Fruit fly (Drosophila melanogaster): ENCODE data around the gene Atg4a.
A peak's percentile ranks its signal among the peaks of the same experiment; 100 is the strongest.

The Atg4a gene

DNA sequence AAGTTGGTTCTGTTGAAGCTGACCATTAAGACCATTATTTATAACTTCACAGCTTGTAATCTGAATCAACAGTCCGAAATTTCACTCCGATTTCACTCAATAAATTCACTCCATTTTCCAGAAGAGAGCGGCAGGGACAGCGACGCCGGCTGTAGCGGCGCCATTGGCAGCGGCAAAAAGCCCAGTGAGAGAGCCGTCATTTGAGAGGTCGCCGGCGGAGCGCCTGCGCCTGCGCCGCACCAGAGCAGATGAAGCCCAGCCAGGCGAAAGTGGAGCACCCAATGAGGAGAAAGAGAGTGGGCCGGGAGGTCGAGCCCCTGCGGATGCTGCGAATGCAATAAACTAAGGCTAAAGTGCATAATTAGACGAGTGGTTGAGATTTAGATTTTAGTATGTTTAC lies 2.0 kb downstream of the Atg4a start (continued):
- TF ChIP-seq B-H2 (GFP tag; optimal IDR thresholded peaks at IDR 0.05) (no peak), Dfd (GFP tag; optimal IDR thresholded peaks at IDR 0.05) (no peak), Dref (GFP tag; IDR thresholded peaks at IDR 0.05) (no peak), scrt (GFP tag; optimal IDR thresholded peaks at IDR 0.05) (peak; percentile 20), CG30403 (GFP tag; optimal IDR thresholded peaks at IDR 0.05) (no peak), CG15269 (tag; optimal IDR thresholded peaks at IDR 0.05) (no peak), usp (GFP tag; optimal IDR thresholded peaks at IDR 0.05) (no peak), CG4854 (GFP tag; optimal IDR thresholded peaks at IDR 0.05) (no peak), ATbp (GFP tag; optimal IDR thresholded peaks at IDR 0.05) (no peak), CG14860 (GFP tag; IDR thresholded peaks at IDR 0.05; ENCODE audit: partially characterized antibody) (no peak), CG9797 (GFP tag; optimal IDR thresholded peaks at IDR 0.05) (no peak), Doc3 (GFP tag; IDR thresholded peaks at IDR 0.05; ENCODE audit: partially characterized antibody) (0 out of 3 replicates have a peak, but pooled peaks have one; percentile 10), gem (tag; optimal IDR thresholded peaks at IDR 0.05) (no peak), dmrt99B (tag; optimal IDR thresholded peaks at IDR 0.05) (no peak), Oli (tag; optimal IDR thresholded peaks at IDR 0.05) (no peak), C15 (GFP tag; IDR thresholded peaks at IDR 0.05) (no peak), D19A (tag; optimal IDR thresholded peaks at IDR 0.05) (no peak), CG1603 (tag; optimal IDR thresholded peaks at IDR 0.05) (no peak), pum (GFP tag; optimal IDR thresholded peaks at IDR 0.05) (no peak), CG3163 (GFP tag; optimal IDR thresholded peaks at IDR 0.05) (no peak), Adf1 (GFP tag; IDR thresholded peaks at IDR 0.05) (peak; percentile 85), unc-4 (GFP tag; IDR thresholded peaks at IDR 0.05; ENCODE audit: partially characterized antibody) (no peak), HLH3B (GFP tag; IDR thresholded peaks at IDR 0.05) (no peak), CG7839 (tag; optimal IDR thresholded peaks at IDR 0.05) (no peak), Rfx (GFP tag; IDR thresholded peaks at IDR 0.05) (no peak), sc (optimal IDR thresholded peaks at IDR 0.05) (no peak), sc (GFP tag; optimal IDR thresholded peaks at IDR 0.05) (no peak), tin (GFP tag; optimal IDR thresholded peaks at IDR 0.05) (no peak), Atf6 (GFP tag; IDR thresholded peaks at IDR 0.05) (no peak), phol (tag; optimal IDR thresholded peaks at IDR 0.05) (no peak), CG10274 (GFP tag; optimal IDR thresholded peaks at IDR 0.05) (no peak), CG14441 (GFP tag; IDR thresholded peaks at IDR 0.05) (no peak), CG32767 (GFP tag; IDR thresholded peaks at IDR 0.05) (no peak), CG4282 (GFP tag; optimal IDR thresholded peaks at IDR 0.05) (no peak), kah (GFP tag; optimal IDR thresholded peaks at IDR 0.05) (no peak), Dip2 (GFP tag; IDR thresholded peaks at IDR 0.05) (no peak), E2f1 (GFP tag; IDR thresholded peaks at IDR 0.05) (no peak), hkb (optimal IDR thresholded peaks at IDR 0.05) (no peak), hkb (GFP tag; IDR thresholded peaks at IDR 0.05) (no peak), H15 (GFP tag; IDR thresholded peaks at IDR 0.05) (no peak), CG18764 (GFP tag; optimal IDR thresholded peaks at IDR 0.05) (no peak), CG13287 (GFP tag; IDR thresholded peaks at IDR 0.05; ENCODE audit: partially characterized antibody) (peak; percentile 29; the same call in 1 of the 2 replicates), CG3726 (GFP tag; IDR thresholded peaks at IDR 0.05) (no peak), dan (GFP tag; IDR thresholded peaks at IDR 0.05) (no peak), gsb (GFP tag; IDR thresholded peaks at IDR 0.05) (no peak), Lhr (GFP tag; optimal IDR thresholded peaks at IDR 0.05) (no peak), CG17359 (tag; optimal IDR thresholded peaks at IDR 0.05) (no peak), CG30431 (GFP tag; optimal IDR thresholded peaks at IDR 0.05) (no peak), CG32772 (GFP tag; IDR thresholded peaks at IDR 0.05) (no peak), CG12744 (GFP tag; optimal IDR thresholded peaks at IDR 0.05) (no peak), CG2202 (tag; optimal IDR thresholded peaks at IDR 0.05) (no peak), vnd (GFP tag; IDR thresholded peaks at IDR 0.05; ENCODE audit: partially characterized antibody) (no peak), CG14965 (GFP tag; optimal IDR thresholded peaks at IDR 0.05; ENCODE audit: borderline replicate concordance) (no peak)

Data from whole organism, embryonic.